Worm (Caenorhabditis elegans): ENCODE measurements around the gene gon-14.

DNA sequence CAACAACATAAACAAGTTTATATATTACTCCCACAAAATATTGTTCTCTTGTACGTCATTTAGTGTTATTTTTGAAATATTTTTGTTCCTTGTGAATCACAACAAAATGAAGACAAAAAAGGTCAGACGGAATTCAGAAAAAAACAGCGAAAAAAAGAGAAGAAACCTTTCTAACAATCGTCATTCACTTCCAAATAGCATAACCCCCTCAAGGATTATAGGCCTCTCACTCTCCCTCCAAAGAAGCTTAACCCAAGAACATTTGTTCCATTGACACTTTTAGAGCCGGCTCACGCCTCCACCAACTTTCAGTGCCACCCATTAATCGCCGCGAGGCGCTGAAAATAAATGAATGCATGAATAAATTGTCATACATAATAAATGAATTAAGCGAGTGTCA, 48.6 kb upstream of the gon-14 start:
- TF ChIP-seq med-1 (GFP tag; optimal IDR thresholded peaks at IDR 0.05; ENCODE audit: insufficient read depth), result no peak
- no peak for TF ChIP-seq cog-1 (tag; optimal IDR thresholded peaks at IDR 0.05)
- TF ChIP-seq klf-2 (GFP tag; conservative IDR thresholded peaks at IDR 0.05), result no peak
- TF ChIP-seq flt-1 (GFP tag; IDR thresholded peaks at IDR 0.05), result no peak
- TF ChIP-seq ztf-29 (GFP tag; IDR thresholded peaks at IDR 0.05), result no peak
- no peak for TF ChIP-seq tab-1 (GFP tag; IDR thresholded peaks at IDR 0.05)

All from whole organism, midembryonic.